Worm (Caenorhabditis elegans) whole organism, L2 larva: ENCODE measurements around the gene srh-240.

ENCODE experiments used
- C34F6.9 ChIP-seq: fragments of 150-350 bp; optimal IDR thresholded peaks from 2 replicates; lab custom pipeline; 2014; ENCODE audit warnings: missing biosample characterization, missing genetic modification characterization
- F13H6.1 ChIP-seq: sonication (generic microtip); optimal IDR thresholded peaks from 2 replicates; lab custom pipeline; 2016; ENCODE audit warnings: missing genetic modification characterization, missing compliant biosample characterization
- Y55F3AM.14 ChIP-seq: fragments of 200-800 bp; sonication (Bioruptor generic); optimal IDR thresholded peaks from 2 replicates; lab custom pipeline; 2018; ENCODE audit warnings: mild to moderate bottlenecking, missing genetic modification characterization, missing compliant biosample characterization
- aly-2 ChIP-seq: fragments of 150-350 bp; optimal IDR thresholded peaks from 2 replicates; lab custom pipeline; 2014; ENCODE audit warnings: missing biosample characterization, missing genetic modification characterization
- blmp-1 ChIP-seq: sonication (generic microtip); optimal IDR thresholded peaks from 2 replicates; lab custom pipeline; 2017; ENCODE audit warnings: missing genetic modification characterization, mild to moderate bottlenecking, missing compliant biosample characterization, antibody characterized with exemption, moderate library complexity; ENCODE audit not compliant: insufficient read depth
- ceh-16 ChIP-seq: fragments of 150-350 bp; optimal IDR thresholded peaks from 2 replicates; lab custom pipeline; 2014; ENCODE audit warnings: missing biosample characterization, missing genetic modification characterization
- crh-2 ChIP-seq: sonication (generic microtip); optimal IDR thresholded peaks from 2 replicates; lab custom pipeline; 2017; ENCODE audit warnings: missing biosample characterization, missing genetic modification characterization
- egl-27 ChIP-seq: sonication (generic microtip); optimal IDR thresholded peaks from 3 replicates; lab custom pipeline; 2017; ENCODE audit warnings: missing biosample characterization, missing genetic modification reagents, missing genetic modification characterization
- elt-3 ChIP-seq: sonication (generic microtip); optimal IDR thresholded peaks from 2 replicates; lab custom pipeline; 2017; ENCODE audit warnings: missing biosample characterization, missing genetic modification characterization
- fos-1 ChIP-seq: fragments of 150-350 bp; optimal IDR thresholded peaks from 2 replicates; lab custom pipeline; 2014; ENCODE audit warnings: missing biosample characterization, missing genetic modification characterization
- gmeb-1 ChIP-seq: fragments of 150-350 bp; optimal IDR thresholded peaks from 2 replicates; lab custom pipeline; 2014; ENCODE audit warnings: missing biosample characterization, missing genetic modification characterization
- lin-11 ChIP-seq: fragments of 150-350 bp; sonication (generic microtip); optimal IDR thresholded peaks from 2 replicates; lab custom pipeline; 2014; ENCODE audit warnings: missing biosample characterization, missing genetic modification characterization, inconsistent platforms, mixed read lengths
- lin-13 ChIP-seq: fragments of 150-350 bp; optimal IDR thresholded peaks from 2 replicates; lab custom pipeline; 2014; ENCODE audit warnings: missing biosample characterization, missing genetic modification reagents, missing genetic modification characterization
- mab-5 ChIP-seq: fragments of 150-350 bp; optimal IDR thresholded peaks from 2 replicates; lab custom pipeline; 2014; ENCODE audit warnings: missing biosample characterization, missing genetic modification characterization
- mbf-1 ChIP-seq: sonication (generic microtip); optimal IDR thresholded peaks from 2 replicates; lab custom pipeline; 2017; ENCODE audit warnings: missing biosample characterization, missing genetic modification characterization
- mdl-1 ChIP-seq, 2 experiments: fragments of 150-350 bp in 1 of 2; sonication (generic microtip) in 1 of 2; optimal IDR thresholded peaks; 2 replicates each; lab custom pipeline; 2017; ENCODE audit warnings: missing biosample characterization in 2 of 2, missing genetic modification characterization in 2 of 2
- nhr-10 ChIP-seq: sonication (generic microtip); optimal IDR thresholded peaks from 2 replicates; lab custom pipeline; 2017; ENCODE audit warnings: missing biosample characterization, missing genetic modification characterization
- nhr-11 ChIP-seq: fragments of 150-350 bp; optimal IDR thresholded peaks from 2 replicates; lab custom pipeline; 2014; ENCODE audit warnings: missing biosample characterization, missing genetic modification characterization
- nhr-12 ChIP-seq: fragments of 150-350 bp; optimal IDR thresholded peaks from 2 replicates; lab custom pipeline; 2014; ENCODE audit warnings: missing biosample characterization, missing genetic modification characterization
- nhr-129 ChIP-seq: fragments of 150-350 bp; optimal IDR thresholded peaks from 2 replicates; lab custom pipeline; 2014; ENCODE audit warnings: missing biosample characterization, missing genetic modification characterization
- nhr-21 ChIP-seq: fragments of 150-350 bp; optimal IDR thresholded peaks from 2 replicates; lab custom pipeline; 2014; ENCODE audit warnings: missing biosample characterization, missing genetic modification characterization
- nhr-25 ChIP-seq: fragments of 150-350 bp; sonication (generic microtip); optimal IDR thresholded peaks from 3 replicates; lab custom pipeline; 2014; ENCODE audit warnings: missing biosample characterization, missing genetic modification characterization
- nhr-77 ChIP-seq: fragments of 150-350 bp; optimal IDR thresholded peaks from 2 replicates; lab custom pipeline; 2014; ENCODE audit warnings: missing biosample characterization, missing genetic modification characterization
- peb-1 ChIP-seq: fragments of 150-350 bp; optimal IDR thresholded peaks from 2 replicates; lab custom pipeline; 2014; ENCODE audit warnings: missing biosample characterization, missing genetic modification characterization
- sem-4 ChIP-seq: fragments of 150-350 bp; optimal IDR thresholded peaks from 2 replicates; lab custom pipeline; 2014; ENCODE audit warnings: missing biosample characterization, missing genetic modification reagents, missing genetic modification characterization
- skn-1 ChIP-seq: sonication (generic microtip); optimal IDR thresholded peaks from 2 replicates; lab custom pipeline; 2017; ENCODE audit warnings: missing biosample characterization, missing genetic modification characterization
- snpc-4 ChIP-seq: fragments of 150-350 bp; optimal IDR thresholded peaks from 2 replicates; lab custom pipeline; 2014; ENCODE audit warnings: missing biosample characterization, missing genetic modification characterization
- unc-39 ChIP-seq: fragments of 150-350 bp; optimal IDR thresholded peaks from 2 replicates; lab custom pipeline; 2014; ENCODE audit warnings: missing biosample characterization, missing genetic modification characterization
- unc-55 ChIP-seq: fragments of 150-350 bp; sonication (generic microtip); optimal IDR thresholded peaks from 3 replicates; lab custom pipeline; 2014; ENCODE audit warnings: missing biosample characterization, missing genetic modification reagents, missing genetic modification characterization
- unc-62 ChIP-seq: fragments of 150-350 bp; optimal IDR thresholded peaks from 2 replicates; lab custom pipeline; 2014; ENCODE audit warnings: missing biosample characterization, missing genetic modification reagents, missing genetic modification characterization
- zag-1 ChIP-seq: fragments of 150-350 bp; optimal IDR thresholded peaks from 2 replicates; lab custom pipeline; 2014; ENCODE audit warnings: missing biosample characterization, missing genetic modification characterization

Gene srh-240

DNA sequence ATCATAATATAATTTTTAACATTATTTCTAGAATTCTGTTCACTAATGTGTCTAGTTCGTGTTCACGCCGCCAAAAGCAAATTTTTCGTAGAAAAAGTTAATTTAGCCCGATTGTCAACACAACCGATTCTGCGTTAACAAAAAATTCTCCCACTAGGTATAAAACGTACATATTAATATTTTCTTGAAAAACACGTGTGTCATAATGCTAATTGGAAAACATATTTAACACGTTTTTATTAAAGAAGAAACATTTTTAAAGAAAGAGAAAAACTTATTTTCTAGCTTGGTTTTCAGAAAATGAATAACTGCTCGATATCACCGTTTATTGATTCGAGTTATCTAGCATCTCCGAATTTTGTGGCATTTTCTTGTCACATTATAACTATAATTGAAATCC is 5.1 kb downstream of the srh-240 start, which contains the start of gene srh-243:
Gene srh-243 (plus strand): TSS at position 301 of the 400 bp plus-strand sequence.
- TF ChIP-seq skn-1 (tag; lab: Kevin White, UChicago), result no peak
- TF ChIP-seq nhr-77 (tag; lab: Kevin White, UChicago), result no peak
- TF ChIP-seq egl-27 (tag; lab: Kevin White, UChicago), result no peak
- TF ChIP-seq nhr-25 (tag; lab: Kevin White, UChicago), result no peak
- TF ChIP-seq unc-39 (tag; lab: Kevin White, UChicago), result no peak
- TF ChIP-seq mbf-1 (tag; lab: Kevin White, UChicago), result no peak
- TF ChIP-seq mdl-1 (tag; optimal IDR thresholded peaks at IDR 0.05; lab: Kevin White, UChicago), result no peak
- TF ChIP-seq lin-11, result no peak

DNA sequence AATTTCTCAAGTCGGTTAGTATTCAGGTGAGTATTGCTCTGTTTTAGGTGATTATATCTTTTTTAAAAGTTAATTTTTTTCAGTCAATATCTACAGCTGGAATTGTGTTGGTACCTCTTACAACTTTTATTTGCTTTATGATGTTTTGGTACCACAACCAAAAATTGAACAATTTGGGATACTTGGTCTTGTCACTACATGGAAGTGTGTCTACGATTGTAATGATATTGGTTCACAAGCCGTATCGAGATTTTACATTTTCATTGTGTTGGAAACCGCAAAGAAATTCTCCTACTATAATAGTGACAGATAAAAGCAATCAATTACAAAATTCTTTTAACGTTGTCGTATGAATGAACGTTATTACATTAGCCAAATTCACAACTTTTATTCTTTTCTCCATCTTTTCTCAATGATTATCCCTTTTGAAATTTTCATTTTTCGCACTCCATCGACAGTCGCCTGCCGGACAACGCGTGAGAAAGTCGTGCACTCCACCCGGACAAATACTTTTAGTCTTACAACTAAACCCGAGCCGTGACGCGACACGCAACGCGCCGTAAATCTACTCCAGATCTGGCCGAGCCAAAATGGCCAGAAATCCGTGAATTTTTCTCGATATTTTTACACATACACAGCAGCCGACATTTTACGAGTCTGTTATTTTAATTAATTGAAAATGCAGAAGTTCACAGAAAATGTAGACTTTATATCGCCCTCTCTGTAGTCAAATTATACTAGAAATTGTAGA is 6.9 kb downstream of the srh-240 start:
- TF ChIP-seq aly-2 (no peak), Y55F3AM.14 (no peak), fos-1 (tag; lab: Kevin White, UChicago) (no peak), C34F6.9 (tag; lab: Kevin White, UChicago) (no peak), mbf-1 (tag; lab: Kevin White, UChicago) (no peak), unc-39 (tag; lab: Kevin White, UChicago) (no peak), crh-2 (tag; lab: Kevin White, UChicago) (no peak), mdl-1 (tag; optimal IDR thresholded peaks at IDR 0.05; lab: Kevin White, UChicago) (no peak)

DNA sequence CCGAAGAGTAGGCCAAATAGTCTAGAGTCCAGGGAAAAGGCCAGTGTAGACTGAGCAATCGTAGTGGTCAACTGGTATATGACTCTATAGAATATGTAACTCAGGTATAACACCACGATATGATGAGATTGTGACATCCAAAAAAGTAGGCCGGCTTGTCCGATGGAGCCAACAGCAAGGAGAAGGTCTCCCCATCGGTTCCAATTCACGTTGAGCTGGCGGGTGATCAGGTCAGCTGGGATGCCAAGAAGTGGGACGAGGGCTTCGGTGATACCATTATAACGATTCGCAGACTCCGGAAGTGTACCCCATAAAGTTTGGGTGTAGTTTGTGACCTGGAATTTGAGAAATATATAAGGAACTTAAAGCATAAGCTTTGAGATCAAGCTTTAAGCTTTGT is 7.9 kb downstream of the srh-240 start:
- no peak for TF ChIP-seq snpc-4 (tag; lab: Kevin White, UChicago)
- TF ChIP-seq peb-1 (tag; lab: Kevin White, UChicago), result no peak
- no peak for TF ChIP-seq unc-62 (GFP tag; lab: Kevin White, UChicago)
- TF ChIP-seq zag-1 (tag; lab: Kevin White, UChicago), result no peak
- no peak for TF ChIP-seq nhr-129 (tag; lab: Kevin White, UChicago)
- no peak for TF ChIP-seq lin-13 (GFP tag; lab: Kevin White, UChicago)
- TF ChIP-seq ceh-16, result no peak
- no peak for TF ChIP-seq nhr-21
- TF ChIP-seq nhr-77 (tag; lab: Kevin White, UChicago), result no peak
- TF ChIP-seq nhr-10 (tag; lab: Kevin White, UChicago), result no peak
- no peak for TF ChIP-seq gmeb-1 (tag; lab: Kevin White, UChicago)
- TF ChIP-seq egl-27 (tag; lab: Kevin White, UChicago), result no peak
- no peak for TF ChIP-seq mab-5 (tag; lab: Kevin White, UChicago)
- TF ChIP-seq sem-4, result no peak
- TF ChIP-seq unc-55, result no peak
- no peak for TF ChIP-seq nhr-11 (tag; lab: Kevin White, UChicago)
- no peak for TF ChIP-seq elt-3 (tag; lab: Kevin White, UChicago)
- TF ChIP-seq blmp-1 (tag; lab: Kevin White, UChicago), result no peak
- no peak for TF ChIP-seq crh-2 (tag; lab: Kevin White, UChicago)
- TF ChIP-seq nhr-12, result no peak

DNA sequence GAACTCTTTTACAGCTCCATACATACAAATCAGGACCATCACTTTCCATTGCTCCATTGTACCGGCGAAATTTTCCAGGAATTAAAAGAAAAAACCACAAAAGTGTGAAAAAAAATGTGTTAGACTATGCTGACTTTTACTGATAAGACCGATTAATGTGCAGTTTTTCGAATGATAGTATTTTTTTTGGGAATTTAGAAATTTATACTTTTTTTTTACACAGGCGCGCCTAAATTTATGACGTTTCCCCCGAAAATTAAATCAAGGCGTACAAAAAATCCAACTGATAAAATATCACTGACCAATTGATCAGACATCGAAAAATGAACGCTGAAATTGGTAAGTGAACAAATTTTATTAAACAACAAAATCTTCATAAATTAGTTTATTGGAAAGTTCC is 10.4 kb downstream of the srh-240 start, which contains the start of gene folt-2:
Gene folt-2 (minus strand): TSS at position 179 of the 400 bp plus-strand sequence.
- TF ChIP-seq fos-1 (tag; lab: Kevin White, UChicago) (peak; percentile 60), crh-2 (tag; lab: Kevin White, UChicago) (no peak)
- TF ChIP-seq, all 48 proteins: peak for 1

DNA sequence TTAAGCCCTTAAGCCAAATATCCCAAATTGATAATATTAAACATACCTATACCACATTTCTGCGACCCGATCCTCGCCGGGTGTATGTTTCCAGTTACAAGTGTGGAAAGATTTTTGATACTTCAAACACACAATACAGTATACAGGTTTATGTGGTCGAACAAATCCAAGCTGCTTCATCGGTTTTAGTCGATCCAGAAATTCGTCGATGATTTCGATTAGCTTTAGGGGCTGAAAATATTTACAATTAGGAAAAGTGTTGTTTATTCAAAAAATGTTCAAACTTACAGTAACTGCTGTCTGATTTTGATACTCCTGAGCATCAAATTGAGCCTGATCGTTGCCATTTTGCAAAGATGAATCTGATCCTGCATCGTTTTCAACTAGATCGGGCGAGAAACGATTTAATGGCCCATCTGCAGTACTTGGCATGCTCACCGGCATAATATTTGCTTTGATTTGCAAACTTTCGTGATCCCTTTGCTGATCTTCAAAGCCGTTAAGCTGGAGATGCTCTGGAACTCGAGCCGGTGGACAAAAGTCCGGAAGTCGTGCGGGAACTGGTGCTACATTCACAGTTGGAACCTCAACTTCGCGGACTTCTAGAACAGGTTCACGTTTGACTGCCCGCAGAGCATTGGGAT is 11.3 kb downstream of the srh-240 start:
- TF ChIP-seq F13H6.1 (tag; lab: Kevin White, UChicago), result no peak
- TF ChIP-seq nhr-25 (tag; lab: Kevin White, UChicago), result no peak
- no peak for TF ChIP-seq crh-2 (tag; lab: Kevin White, UChicago)
- TF ChIP-seq nhr-10 (tag; lab: Kevin White, UChicago), result no peak
- no peak for TF ChIP-seq zag-1 (tag; lab: Kevin White, UChicago)
